Fruit fly (Drosophila melanogaster) whole organism, embryonic: ENCODE measurements around the gene Creld.

Source experiments
- CG10543 ChIP-seq: fragments of 200-800 bp; sonication (Bioruptor generic); optimal IDR thresholded peaks from 3 replicates; lab custom pipeline; 2017; ENCODE audit warnings: missing biosample characterization, mild to moderate bottlenecking, missing genetic modification characterization, moderate library complexity
- CG11456 ChIP-seq: fragments of 200-800 bp; sonication (Bioruptor generic); IDR thresholded peaks from 3 replicates; pipeline ENCODE4 v1.3.6; 2022; ENCODE audit warnings: missing biosample characterization, missing genetic modification characterization
- CG11560 ChIP-seq: fragments of 200-800 bp; sonication (Bioruptor generic); IDR thresholded peaks from 3 replicates; pipeline ENCODE4 v1.3.6; 2022; ENCODE audit warnings: missing biosample characterization, missing genetic modification characterization
- CG12071 ChIP-seq: fragments of 200-800 bp; sonication (Bioruptor generic); optimal IDR thresholded peaks from 3 replicates; lab custom pipeline; 2018; ENCODE audit warnings: missing biosample characterization, mild to moderate bottlenecking, missing genetic modification characterization
- CG13287 ChIP-seq: fragments of 200-800 bp; sonication (Bioruptor generic); IDR thresholded peaks from 2 replicates; pipeline ENCODE4 v1.3.6; 2022; ENCODE audit warnings: missing biosample characterization, missing genetic modification characterization; ENCODE audit not compliant: partially characterized antibody
- CG15073 ChIP-seq: fragments of 200-800 bp; sonication (Bioruptor generic); optimal IDR thresholded peaks from 2 replicates; lab custom pipeline; 2016; ENCODE audit warnings: missing biosample characterization, missing genetic modification characterization
- CG15514 ChIP-seq: fragments of 200-800 bp; sonication (Bioruptor generic); optimal IDR thresholded peaks from 3 replicates; lab custom pipeline; 2017; ENCODE audit warnings: missing biosample characterization, missing genetic modification characterization, mild to moderate bottlenecking, moderate library complexity, missing genetic modification reagents
- CG1792 ChIP-seq: fragments of 200-800 bp; sonication (Bioruptor generic); optimal IDR thresholded peaks from 2 replicates; lab custom pipeline; 2016; ENCODE audit warnings: missing biosample characterization, missing genetic modification characterization
- CG18619 ChIP-seq: fragments of 200-800 bp; sonication (Bioruptor generic); optimal IDR thresholded peaks from 3 replicates; lab custom pipeline; 2017; ENCODE audit warnings: missing biosample characterization, mild to moderate bottlenecking, missing genetic modification characterization
- CG2199 ChIP-seq: fragments of 200-800 bp; sonication (Bioruptor generic); IDR thresholded peaks from 3 replicates; pipeline ENCODE4 v1.3.6; 2022; ENCODE audit warnings: missing biosample characterization, missing genetic modification characterization
- CG3838 ChIP-seq: fragments of 200-800 bp; sonication (Bioruptor generic); optimal IDR thresholded peaks from 3 replicates; lab custom pipeline; 2016; ENCODE audit warnings: missing biosample characterization, missing genetic modification characterization
- CG4820 ChIP-seq: fragments of 200-800 bp; sonication (Bioruptor generic); optimal IDR thresholded peaks from 3 replicates; lab custom pipeline; 2016; ENCODE audit warnings: missing biosample characterization, missing genetic modification characterization
- CG6175 ChIP-seq: fragments of 200-800 bp; sonication (Bioruptor generic); IDR thresholded peaks from 3 replicates; pipeline ENCODE4 v1.3.6; 2022; ENCODE audit warnings: missing biosample characterization, missing genetic modification characterization
- CG6654 ChIP-seq: fragments of 200-800 bp; sonication (Bioruptor generic); optimal IDR thresholded peaks from 2 replicates; lab custom pipeline; 2017; ENCODE audit warnings: missing biosample characterization, mild to moderate bottlenecking, missing genetic modification characterization
- CG7987 ChIP-seq: fragments of 200-800 bp; sonication (Bioruptor generic); optimal IDR thresholded peaks from 2 replicates; lab custom pipeline; 2018; ENCODE audit warnings: missing biosample characterization, mild to moderate bottlenecking, missing genetic modification characterization, moderate library complexity
- CG9932 ChIP-seq: fragments of 200-800 bp; sonication (Bioruptor generic); IDR thresholded peaks from 2 replicates; pipeline ENCODE4 v1.3.6; 2022; ENCODE audit warnings: missing biosample characterization, missing genetic modification characterization
- E2f2 ChIP-seq: fragments of 200-800 bp; sonication (Bioruptor generic); IDR thresholded peaks from 2 replicates; pipeline ENCODE4 v1.3.6; 2022; ENCODE audit warnings: missing biosample characterization, missing genetic modification characterization
- Gsc ChIP-seq: fragments of 200-800 bp; sonication (Bioruptor generic); IDR thresholded peaks from 2 replicates; pipeline ENCODE4 v1.3.6; 2022; ENCODE audit warnings: missing biosample characterization, missing genetic modification characterization
- HmgZ ChIP-seq: fragments of 200-800 bp; sonication (Bioruptor generic); optimal IDR thresholded peaks from 2 replicates; lab custom pipeline; 2018; ENCODE audit warnings: missing biosample characterization, mild to moderate bottlenecking, missing genetic modification characterization
- Hmr ChIP-seq: fragments of 200-800 bp; sonication (Bioruptor generic); optimal IDR thresholded peaks from 3 replicates; lab custom pipeline; 2017; ENCODE audit warnings: mild to moderate bottlenecking, missing biosample characterization, missing genetic modification reagents, missing genetic modification characterization
- Kr ChIP-seq: fragments of 200-800 bp; sonication (Bioruptor generic); optimal IDR thresholded peaks from 2 replicates; lab custom pipeline; 2017; ENCODE audit warnings: missing biosample characterization, mild to moderate bottlenecking, missing genetic modification characterization
- Lpt ChIP-seq: fragments of >200 bp; optimal IDR thresholded peaks from 2 replicates; lab custom pipeline; 2018; ENCODE audit warnings: missing biosample characterization, missing genetic modification characterization
- Stat92E ChIP-seq, 3 experiments: fragments of >200 bp in 2 of 3; fragments of 200-800 bp in 1 of 3; sonication (Bioruptor generic) in 1 of 3; optimal IDR thresholded peaks; 2 replicates each; lab custom pipeline; 2017 to 2019; ENCODE audit warnings: missing biosample characterization in 3 of 3, missing genetic modification characterization in 3 of 3, mild to moderate bottlenecking in 1 of 3, moderate library complexity in 1 of 3
- Taf1 ChIP-seq: fragments of 200-800 bp; sonication (Bioruptor generic); IDR thresholded peaks from 2 replicates; pipeline ENCODE4 v1.3.6; 2022; ENCODE audit warnings: missing biosample characterization, missing genetic modification characterization
- Xrp1 ChIP-seq: fragments of 200-800 bp; sonication (Bioruptor generic); IDR thresholded peaks from 2 replicates; pipeline ENCODE4 v1.3.6; 2022; ENCODE audit warnings: missing biosample characterization, missing genetic modification characterization
- amos ChIP-seq: fragments of 200-800 bp; sonication (Bioruptor generic); IDR thresholded peaks from 2 replicates; pipeline ENCODE4 v1.3.6; 2022; ENCODE audit warnings: missing biosample characterization, missing genetic modification characterization; ENCODE audit not compliant: partially characterized antibody
- ase ChIP-seq: fragments of 200-800 bp; sonication (Bioruptor generic); IDR thresholded peaks from 3 replicates; pipeline ENCODE4 v1.3.6; 2022; ENCODE audit warnings: missing biosample characterization, missing genetic modification characterization
- bigmax ChIP-seq: fragments of 200-800 bp; sonication (Bioruptor generic); optimal IDR thresholded peaks from 2 replicates; lab custom pipeline; 2018; ENCODE audit warnings: missing biosample characterization, mild to moderate bottlenecking, missing genetic modification characterization
- caup ChIP-seq: fragments of 200-800 bp; sonication (Bioruptor generic); optimal IDR thresholded peaks from 3 replicates; lab custom pipeline; 2017; ENCODE audit warnings: missing biosample characterization, mild to moderate bottlenecking, missing genetic modification characterization, moderate library complexity; ENCODE audit not compliant: severe bottlenecking
- disco-r ChIP-seq: fragments of 200-800 bp; sonication (Bioruptor generic); optimal IDR thresholded peaks from 2 replicates; lab custom pipeline; 2016; ENCODE audit warnings: missing biosample characterization, missing genetic modification characterization
- dpn ChIP-seq, 2 experiments: fragments of 200-800 bp; sonication (Bioruptor generic); optimal IDR thresholded peaks; 3 replicates each; lab custom pipeline; 2016; ENCODE audit warnings: missing biosample characterization in 2 of 2, missing genetic modification characterization in 2 of 2
- exex ChIP-seq: fragments of 200-800 bp; sonication (Bioruptor generic); optimal IDR thresholded peaks from 4 replicates; lab custom pipeline; 2018; ENCODE audit warnings: missing biosample characterization, mild to moderate bottlenecking, missing genetic modification characterization, moderate library complexity
- ftz-f1 ChIP-seq: fragments of 200-800 bp; sonication (Bioruptor generic); optimal IDR thresholded peaks from 2 replicates; lab custom pipeline; 2016; ENCODE audit warnings: missing biosample characterization, missing genetic modification characterization
- gce ChIP-seq: fragments of 200-800 bp; sonication (Bioruptor generic); IDR thresholded peaks from 3 replicates; pipeline ENCODE4 v1.3.6; 2022; ENCODE audit warnings: missing biosample characterization, missing genetic modification characterization
- gem ChIP-seq: fragments of 200-800 bp; sonication (Bioruptor generic); optimal IDR thresholded peaks from 2 replicates; lab custom pipeline; 2019; ENCODE audit warnings: missing biosample characterization, mild to moderate bottlenecking, missing genetic modification characterization, moderate library complexity
- gfzf ChIP-seq: fragments of 200-800 bp; sonication (Bioruptor generic); optimal IDR thresholded peaks from 2 replicates; lab custom pipeline; 2016; ENCODE audit warnings: missing biosample characterization, mild to moderate bottlenecking, missing genetic modification characterization, moderate library complexity
- hkb ChIP-seq, 2 experiments: fragments of 200-800 bp in 1 of 2; fragments of >200 bp in 1 of 2; sonication (Bioruptor generic) in 1 of 2; IDR thresholded peaks in 1 of 2; optimal IDR thresholded peaks in 1 of 2; 2 replicates each; pipeline versions ENCODE4 v1.3.6 to Lab custom; 2017 to 2022; ENCODE audit warnings: missing biosample characterization in 1 of 2, missing genetic modification characterization in 1 of 2
- insv ChIP-seq, 2 experiments: fragments of 200-800 bp; sonication (Bioruptor generic); optimal IDR thresholded peaks; 3 replicates each; lab custom pipeline; 2016 to 2018; ENCODE audit warnings: missing biosample characterization in 2 of 2, missing genetic modification characterization in 2 of 2
- kni ChIP-seq: fragments of 200-800 bp; sonication (Bioruptor generic); optimal IDR thresholded peaks from 3 replicates; lab custom pipeline; 2017; ENCODE audit warnings: mild to moderate bottlenecking, missing biosample characterization, missing genetic modification reagents, missing genetic modification characterization
- maf-S ChIP-seq: fragments of 200-800 bp; sonication (Bioruptor generic); optimal IDR thresholded peaks from 2 replicates; lab custom pipeline; 2016; ENCODE audit warnings: missing biosample characterization, missing genetic modification characterization
- nerfin-1 ChIP-seq: fragments of 200-800 bp; sonication (Bioruptor generic); optimal IDR thresholded peaks from 3 replicates; lab custom pipeline; 2019; ENCODE audit warnings: missing biosample characterization, mild to moderate bottlenecking, missing genetic modification characterization, moderate library complexity
- org-1 ChIP-seq: fragments of 200-800 bp; sonication (Bioruptor generic); optimal IDR thresholded peaks from 2 replicates; lab custom pipeline; 2017; ENCODE audit warnings: missing biosample characterization, missing genetic modification characterization
- peb ChIP-seq: fragments of 200-800 bp; sonication (Bioruptor generic); IDR thresholded peaks from 2 replicates; pipeline ENCODE4 v1.3.6; 2022; ENCODE audit warnings: missing biosample characterization, missing genetic modification characterization
- pho ChIP-seq: fragments of 200-800 bp; sonication (Bioruptor generic); optimal IDR thresholded peaks from 2 replicates; lab custom pipeline; 2016; ENCODE audit warnings: missing biosample characterization, missing genetic modification characterization
- phol ChIP-seq: fragments of 200-800 bp; sonication (Bioruptor generic); optimal IDR thresholded peaks from 3 replicates; lab custom pipeline; 2018; ENCODE audit warnings: missing biosample characterization, mild to moderate bottlenecking, missing genetic modification characterization, moderate library complexity
- scrt ChIP-seq: fragments of 200-800 bp; sonication (Bioruptor generic); optimal IDR thresholded peaks from 2 replicates; lab custom pipeline; 2018; ENCODE audit warnings: missing biosample characterization, mild to moderate bottlenecking, missing genetic modification characterization, moderate library complexity
- sd ChIP-seq: fragments of 200-800 bp; sonication (Bioruptor generic); optimal IDR thresholded peaks from 3 replicates; lab custom pipeline; 2018; ENCODE audit warnings: missing biosample characterization, mild to moderate bottlenecking, missing genetic modification characterization, moderate library complexity
- sisA ChIP-seq: fragments of 200-800 bp; sonication (Bioruptor generic); IDR thresholded peaks from 2 replicates; pipeline ENCODE4 v1.3.6; 2022; ENCODE audit warnings: missing biosample characterization, missing genetic modification characterization
- wek ChIP-seq: fragments of 200-800 bp; sonication (Bioruptor generic); optimal IDR thresholded peaks from 3 replicates; lab custom pipeline; 2018; ENCODE audit warnings: missing biosample characterization, mild to moderate bottlenecking, missing genetic modification characterization, moderate library complexity

Creld gene

dm6 chr2L:109098-109799 lies 7.1 kb downstream of the Creld start (continued):
- TF ChIP-seq kni (GFP tag; lab: Kevin White, UChicago) (no peak), CG13287 (GFP tag; lab: Robert Waterston, UW) (peak; percentile 33; the same call in 1 of the 2 replicates), gfzf (GFP tag; lab: Kevin White, UChicago) (no peak), ftz-f1 (peak; percentile 1), org-1 (GFP tag; lab: Kevin White, UChicago) (no peak), Xrp1 (no peak), ase (GFP tag; lab: Robert Waterston, UW) (no peak), CG11456 (GFP tag; lab: Robert Waterston, UW) (no peak), Stat92E (GFP tag; optimal IDR thresholded peaks at IDR 0.05; lab: Kevin White, UChicago) (no peak), gce (no peak), hkb (optimal IDR thresholded peaks at IDR 0.05; lab: Kevin White, UChicago) (no peak), hkb (GFP tag; IDR thresholded peaks at IDR 0.05; lab: Robert Waterston, UW) (no peak), CG2199 (GFP tag; lab: Robert Waterston, UW) (no peak), CG15514 (GFP tag; lab: Kevin White, UChicago) (peak; percentile 82), CG4820 (GFP tag; lab: Kevin White, UChicago) (no peak), maf-S (GFP tag; lab: Kevin White, UChicago) (no peak), CG12071 (no peak), sd (tag; lab: Kevin White, UChicago) (peak; percentile 87), Taf1 (GFP tag; lab: Robert Waterston, UW) (no peak), bigmax (no peak), insv (GFP tag; optimal IDR thresholded peaks at IDR 0.05; lab: Kevin White, UChicago) (no peak), Hmr (GFP tag; lab: Kevin White, UChicago) (no peak), dpn (GFP tag; optimal IDR thresholded peaks at IDR 0.05; lab: Kevin White, UChicago) (no peak), sisA (no peak), CG18619 (GFP tag; lab: Kevin White, UChicago) (no peak), CG10543 (GFP tag; lab: Kevin White, UChicago) (peak; percentile 75), CG6654 (no peak), Gsc (GFP tag; lab: Robert Waterston, UW) (no peak), phol (tag; lab: Kevin White, UChicago) (no peak), Kr (GFP tag; lab: Kevin White, UChicago) (no peak), caup (no peak), peb (GFP tag; lab: Robert Waterston, UW) (no peak), exex (tag; lab: Kevin White, UChicago) (peak; percentile 84), pho (no peak), Lpt (GFP tag; lab: Kevin White, UChicago) (no peak), CG6175 (GFP tag; lab: Robert Waterston, UW) (no peak), CG1792 (GFP tag; lab: Kevin White, UChicago) (no peak), amos (GFP tag; lab: Robert Waterston, UW) (0 out of 2 replicates have a peak, but pooled peaks have one; percentile 18), CG3838 (GFP tag; lab: Kevin White, UChicago) (no peak), scrt (GFP tag; lab: Kevin White, UChicago) (no peak), HmgZ (no peak), CG7987 (peak; percentile 47), wek (no peak), CG9932 (GFP tag; lab: Robert Waterston, UW) (no peak), CG11560 (tag; lab: Robert Waterston, UW) (no peak), disco-r (no peak), gem (no peak), nerfin-1 (tag; lab: Kevin White, UChicago) (no peak), E2f2 (GFP tag; lab: Robert Waterston, UW) (no peak), CG15073 (GFP tag; lab: Kevin White, UChicago) (no peak)
